Fruit fly (Drosophila melanogaster): ENCODE results near the gene ATP6AP2.

Gene ATP6AP2

DNA sequence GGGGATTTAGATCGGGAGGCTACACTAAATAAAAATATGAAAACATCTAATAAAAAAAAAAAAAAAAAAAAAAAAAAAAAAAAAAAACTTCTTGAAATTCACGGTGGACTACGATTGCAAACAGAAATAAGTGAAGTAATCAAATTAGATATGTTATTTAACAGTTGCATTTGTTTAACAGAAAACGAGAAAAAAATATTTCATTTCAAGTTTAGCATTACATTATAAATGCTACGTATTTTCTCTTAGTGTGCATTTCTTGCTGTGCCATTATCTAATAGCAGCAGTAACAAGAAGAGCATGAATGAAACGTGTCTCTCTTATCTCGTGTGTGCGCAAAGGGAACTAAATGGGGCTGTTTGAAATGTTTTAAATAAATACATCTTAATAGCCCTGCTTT lies 35.6 kb upstream of the ATP6AP2 start (continued):
- peak; percentile 55; the same call in 2 of the 3 replicates for TF ChIP-seq otp (GFP tag; IDR thresholded peaks at IDR 0.05)
- no peak for TF ChIP-seq CG4328 (GFP tag; optimal IDR thresholded peaks at IDR 0.05)
- TF ChIP-seq CG18011 (GFP tag; optimal IDR thresholded peaks at IDR 0.05): no peak
- peak; percentile 20 for TF ChIP-seq CG10267 (tag; optimal IDR thresholded peaks at IDR 0.05)
- peak; percentile 56 for TF ChIP-seq pnt (GFP tag; optimal IDR thresholded peaks at IDR 0.05)
- peak; percentile 64 for TF ChIP-seq CG7556 (GFP tag; optimal IDR thresholded peaks at IDR 0.05)
- no peak for TF ChIP-seq Eip74EF (GFP tag; optimal IDR thresholded peaks at IDR 0.05)
- peak; percentile 72 for TF ChIP-seq CG30403 (GFP tag; optimal IDR thresholded peaks at IDR 0.05)
- no peak for TF ChIP-seq disco-r (GFP tag; optimal IDR thresholded peaks at IDR 0.05)
- peak; percentile 56 for TF ChIP-seq CG2875 (GFP tag; optimal IDR thresholded peaks at IDR 0.05)
- TF ChIP-seq CG11398 (GFP tag; optimal IDR thresholded peaks at IDR 0.05): peak; percentile 9
- TF ChIP-seq ttk (GFP tag; IDR thresholded peaks at IDR 0.05): peak; percentile 60
- TF ChIP-seq unpg (GFP tag; optimal IDR thresholded peaks at IDR 0.05): peak; percentile 81
- peak; percentile 27 for TF ChIP-seq maf-S (GFP tag; optimal IDR thresholded peaks at IDR 0.05)
- TF ChIP-seq eyg (GFP tag; optimal IDR thresholded peaks at IDR 0.05): no peak
- no peak for TF ChIP-seq dan (GFP tag; IDR thresholded peaks at IDR 0.05)
- 0 out of 3 replicates have a peak, but pooled peaks have one; percentile 10 for TF ChIP-seq ase (GFP tag; IDR thresholded peaks at IDR 0.05)
- no peak for TF ChIP-seq Kr (GFP tag; optimal IDR thresholded peaks at IDR 0.05)
- TF ChIP-seq da (GFP tag; optimal IDR thresholded peaks at IDR 0.05): peak; percentile 45
- peak; percentile 49 for TF ChIP-seq CG9727 (GFP tag; optimal IDR thresholded peaks at IDR 0.05)
- peak; percentile 45; the same call in 1 of the 2 replicates for TF ChIP-seq CG5953 (GFP tag; IDR thresholded peaks at IDR 0.05)
- TF ChIP-seq kni (GFP tag; optimal IDR thresholded peaks at IDR 0.05): no peak
- TF ChIP-seq cg (GFP tag; optimal IDR thresholded peaks at IDR 0.05): no peak
- peak; percentile 59 for TF ChIP-seq twi (tag; optimal IDR thresholded peaks at IDR 0.05)
- TF ChIP-seq az2 (GFP tag; optimal IDR thresholded peaks at IDR 0.05): peak; percentile 51
- TF ChIP-seq stwl (tag; optimal IDR thresholded peaks at IDR 0.05): peak; percentile 13
- TF ChIP-seq sima (GFP tag; optimal IDR thresholded peaks at IDR 0.05): no peak
- TF ChIP-seq caup (GFP tag; optimal IDR thresholded peaks at IDR 0.05; ENCODE audit: severe bottlenecking): peak; percentile 34
- no peak for TF ChIP-seq fd102C (GFP tag; optimal IDR thresholded peaks at IDR 0.05)
- TF ChIP-seq CG3163 (GFP tag; optimal IDR thresholded peaks at IDR 0.05): peak; percentile 19
- TF ChIP-seq CG30020 (tag; optimal IDR thresholded peaks at IDR 0.05): peak; percentile 36
- TF ChIP-seq sens (GFP tag): peak; percentile 94
- TF ChIP-seq klu (GFP tag; IDR thresholded peaks at IDR 0.05): peak; percentile 42; the same call in 1 of the 2 replicates
- peak; percentile 73 for TF ChIP-seq Aef1 (GFP tag; IDR thresholded peaks at IDR 0.05)
- no peak for TF ChIP-seq CG1647 (GFP tag; optimal IDR thresholded peaks at IDR 0.05)
- TF ChIP-seq CTCF (GFP tag; optimal IDR thresholded peaks at IDR 0.05): no peak
- TF ChIP-seq lola (GFP tag; optimal IDR thresholded peaks at IDR 0.05): peak in 1 of 3 experiments; percentile 53
- no peak for TF ChIP-seq jing (GFP tag; optimal IDR thresholded peaks at IDR 0.05)
- 0 out of 2 replicates have a peak, but pooled peaks have one; percentile 6 for TF ChIP-seq CG4360 (GFP tag; IDR thresholded peaks at IDR 0.05)
- TF ChIP-seq CG18262 (tag; optimal IDR thresholded peaks at IDR 0.05): peak; percentile 86
- peak; percentile 61; the same call in 1 of the 2 replicates for TF ChIP-seq CG14667 (GFP tag; IDR thresholded peaks at IDR 0.05)
- TF ChIP-seq CG9437 (GFP tag; optimal IDR thresholded peaks at IDR 0.05): peak; percentile 54
- peak; percentile 70 for TF ChIP-seq CG15269 (tag; optimal IDR thresholded peaks at IDR 0.05)
- TF ChIP-seq eve (GFP tag; optimal IDR thresholded peaks at IDR 0.05): no peak
- peak; percentile 59 for TF ChIP-seq gcm (GFP tag; optimal IDR thresholded peaks at IDR 0.05)
- TF ChIP-seq ap (GFP tag; IDR thresholded peaks at IDR 0.05): no peak
- TF ChIP-seq btn (GFP tag; optimal IDR thresholded peaks at IDR 0.05): peak; percentile 21
- TF ChIP-seq CG6654 (GFP tag; optimal IDR thresholded peaks at IDR 0.05): peak; percentile 45
- peak; percentile 29 for TF ChIP-seq CG12769 (tag; optimal IDR thresholded peaks at IDR 0.05)
- TF ChIP-seq CG3065 (GFP tag; optimal IDR thresholded peaks at IDR 0.05): no peak
- peak; percentile 61 for TF ChIP-seq dmrt11E (tag; optimal IDR thresholded peaks at IDR 0.05)
